Fruit fly (Drosophila melanogaster) whole organism, pupa: Measurements from ENCODE around the gene CG7692.

Source experiments
- CG10348 ChIP-seq: fragments of 200-800 bp; sonication (Bioruptor generic); IDR thresholded peaks from 2 replicates; pipeline ENCODE4 v1.3.6; 2022; ENCODE audit warnings: missing biosample characterization, missing genetic modification characterization
- CG12605 ChIP-seq: fragments of 200-800 bp; sonication (Bioruptor generic); IDR thresholded peaks from 2 replicates; pipeline ENCODE4 v1.3.6; 2022; ENCODE audit warnings: missing biosample characterization, missing genetic modification characterization
- CG13204 ChIP-seq: fragments of 200-800 bp; sonication (Bioruptor generic); optimal IDR thresholded peaks from 2 replicates; lab custom pipeline; 2018; ENCODE audit warnings: missing biosample characterization, mild to moderate bottlenecking, missing genetic modification characterization, moderate library complexity
- CG14655 ChIP-seq: fragments of 200-800 bp; sonication (Bioruptor generic); optimal IDR thresholded peaks from 3 replicates; lab custom pipeline; 2017; ENCODE audit warnings: mild to moderate bottlenecking, missing biosample characterization, missing genetic modification reagents, missing genetic modification characterization
- CG15710 ChIP-seq: fragments of 200-800 bp; sonication (Bioruptor generic); optimal IDR thresholded peaks from 2 replicates; lab custom pipeline; 2018; ENCODE audit warnings: missing biosample characterization, mild to moderate bottlenecking, missing genetic modification characterization, moderate library complexity
- CG17806 ChIP-seq: fragments of 200-800 bp; sonication (Bioruptor generic); optimal IDR thresholded peaks from 2 replicates; lab custom pipeline; 2018; ENCODE audit warnings: missing biosample characterization, mild to moderate bottlenecking, missing genetic modification characterization, moderate library complexity
- CG32121 ChIP-seq: fragments of 200-800 bp; sonication (Bioruptor generic); IDR thresholded peaks from 2 replicates; pipeline ENCODE4 v1.3.6; 2022; ENCODE audit warnings: missing biosample characterization, missing genetic modification characterization
- CG34367 ChIP-seq: fragments of 200-800 bp; sonication (Bioruptor generic); optimal IDR thresholded peaks from 2 replicates; lab custom pipeline; 2018; ENCODE audit warnings: missing biosample characterization, mild to moderate bottlenecking, missing genetic modification characterization
- CG4496 ChIP-seq: fragments of 200-800 bp; sonication (Bioruptor generic); IDR thresholded peaks from 3 replicates; pipeline ENCODE4 v1.3.6; 2022; ENCODE audit warnings: missing biosample characterization, missing genetic modification characterization
- CG8159 ChIP-seq: fragments of 200-800 bp; sonication (Bioruptor generic); optimal IDR thresholded peaks from 3 replicates; lab custom pipeline; 2018; ENCODE audit warnings: missing biosample characterization, mild to moderate bottlenecking, missing genetic modification characterization, moderate library complexity
- CG8301 ChIP-seq: fragments of 200-800 bp; sonication (Bioruptor generic); optimal IDR thresholded peaks from 2 replicates; lab custom pipeline; 2018; ENCODE audit warnings: missing biosample characterization, mild to moderate bottlenecking, missing genetic modification characterization
- CG9948 ChIP-seq: fragments of 200-800 bp; sonication (Bioruptor generic); optimal IDR thresholded peaks from 2 replicates; lab custom pipeline; 2018; ENCODE audit warnings: missing biosample characterization, mild to moderate bottlenecking, missing genetic modification characterization, moderate library complexity
- D1 ChIP-seq: fragments of 200-800 bp; sonication (Bioruptor generic); optimal IDR thresholded peaks from 2 replicates; lab custom pipeline; 2018; ENCODE audit warnings: missing biosample characterization, mild to moderate bottlenecking, missing genetic modification characterization, moderate library complexity
- EcR ChIP-seq: fragments of 200-800 bp; sonication (Bioruptor generic); optimal IDR thresholded peaks from 3 replicates; lab custom pipeline; 2019; ENCODE audit warnings: missing biosample characterization, missing genetic modification characterization, mild to moderate bottlenecking, moderate library complexity, missing genetic modification reagents
- Ets98B ChIP-seq: fragments of 200-800 bp; sonication (Bioruptor generic); IDR thresholded peaks from 2 replicates; pipeline ENCODE4 v1.3.6; 2022; ENCODE audit warnings: missing biosample characterization, missing genetic modification characterization
- Pif1A ChIP-seq: fragments of 200-800 bp; sonication (Bioruptor generic); optimal IDR thresholded peaks from 3 replicates; lab custom pipeline; 2016; ENCODE audit warnings: missing biosample characterization, missing genetic modification characterization
- Pif1B ChIP-seq: fragments of 200-800 bp; sonication (Bioruptor generic); optimal IDR thresholded peaks from 3 replicates; lab custom pipeline; 2016; ENCODE audit warnings: missing biosample characterization, missing genetic modification characterization
- Snoo ChIP-seq: fragments of 200-800 bp; sonication (Bioruptor generic); optimal IDR thresholded peaks from 3 replicates; lab custom pipeline; 2017; ENCODE audit warnings: missing biosample characterization, mild to moderate bottlenecking, missing genetic modification characterization, inconsistent platforms
- fd96Ca ChIP-seq: fragments of 200-800 bp; sonication (Bioruptor generic); IDR thresholded peaks from 3 replicates; pipeline ENCODE4 v1.3.6; 2022; ENCODE audit warnings: missing biosample characterization, missing genetic modification characterization
- gl ChIP-seq: fragments of 200-800 bp; sonication (Bioruptor generic); optimal IDR thresholded peaks from 2 replicates; lab custom pipeline; 2018; ENCODE audit warnings: missing biosample characterization, mild to moderate bottlenecking, missing genetic modification characterization
- rn ChIP-seq: fragments of 200-800 bp; sonication (Bioruptor generic); IDR thresholded peaks from 2 replicates; pipeline ENCODE4 v1.3.6; 2022; ENCODE audit warnings: missing biosample characterization, missing genetic modification characterization

CG7692 gene

dm6 chr3L:17383285-17383684 lies 31.7 kb downstream of the CG7692 start:
- TF ChIP-seq CG8159 (no peak), CG14655 (GFP tag; lab: Kevin White, UChicago) (no peak), Pif1A (GFP tag; lab: Kevin White, UChicago) (no peak)

dm6 chr3L:17383714-17384113 lies 32.1 kb downstream of the CG7692 start:
- no peak for TF ChIP-seq EcR (GFP tag; lab: Kevin White, UChicago)

DNA sequence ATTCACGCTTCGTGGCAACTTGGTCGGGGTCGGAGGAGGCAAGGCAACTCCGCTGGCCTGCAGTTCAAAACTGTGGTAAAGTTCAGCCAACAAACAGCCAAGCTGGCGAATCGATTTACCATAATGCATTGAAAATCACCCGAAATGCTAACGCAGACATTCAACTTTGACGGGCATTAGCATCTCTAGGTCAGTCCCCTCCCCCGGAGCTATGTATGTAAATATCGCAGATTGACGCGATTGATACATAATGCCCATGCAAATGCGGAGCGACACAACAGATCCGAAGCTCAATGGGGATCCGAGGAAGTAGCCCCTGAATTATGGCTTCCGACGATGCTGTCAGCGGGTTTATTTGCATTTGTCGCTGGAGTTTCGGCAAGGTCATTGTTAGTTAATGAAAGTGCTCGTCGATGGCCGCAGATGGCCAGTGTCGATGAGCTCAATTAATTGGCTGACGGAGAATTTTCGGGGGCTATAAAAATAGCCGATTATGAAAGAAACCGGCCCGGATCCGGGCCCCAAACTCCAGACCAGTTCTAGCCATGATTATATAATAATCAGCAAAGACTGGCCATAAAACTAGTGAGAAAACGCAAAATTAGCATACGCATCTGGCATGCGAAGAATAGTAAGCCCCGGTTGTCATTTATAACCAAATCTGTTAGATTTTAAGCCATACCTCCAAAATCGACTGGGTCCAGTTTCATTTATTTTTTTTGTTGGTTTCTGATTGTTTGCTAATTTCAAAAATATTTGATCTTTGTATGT lies 35.2 kb downstream of the CG7692 start:
- TF ChIP-seq gl (tag; lab: Kevin White, UChicago) (no peak), CG32121 (no peak), CG13204 (GFP tag; lab: Kevin White, UChicago) (no peak), CG14655 (GFP tag; lab: Kevin White, UChicago) (no peak), CG34367 (tag; lab: Kevin White, UChicago) (no peak), EcR (GFP tag; lab: Kevin White, UChicago) (no peak), CG8301 (no peak), CG4496 (no peak), D1 (tag; lab: Kevin White, UChicago) (no peak), Snoo (tag; lab: Kevin White, UChicago) (no peak), rn (GFP tag; lab: Robert Waterston, UW) (no peak), Ets98B (GFP tag; lab: Robert Waterston, UW) (no peak), CG15710 (tag; lab: Kevin White, UChicago) (no peak), CG17806 (tag; lab: Kevin White, UChicago) (no peak), CG9948 (tag; lab: Kevin White, UChicago) (no peak), CG12605 (GFP tag; lab: Robert Waterston, UW) (no peak), Pif1B (GFP tag; lab: Kevin White, UChicago) (no peak)
- TF ChIP-seq, all 21 proteins: peak for 0

- TF ChIP-seq CG14655 (GFP tag; lab: Kevin White, UChicago) (no peak), Pif1B (GFP tag; lab: Kevin White, UChicago) (no peak), CG8301 (no peak), CG9948 (tag; lab: Kevin White, UChicago) (no peak), CG13204 (GFP tag; lab: Kevin White, UChicago) (no peak), CG12605 (GFP tag; lab: Robert Waterston, UW) (no peak), Ets98B (GFP tag; lab: Robert Waterston, UW) (no peak)
Measured at dm6 chr3L:17388895-17389294, 37.3 kb downstream of the CG7692 start, which contains the start of gene CG13731. CG13731 (minus strand) TSS chr3L:17388956.

dm6 chr3L:17391132-17391531 lies 39.5 kb downstream of the CG7692 start:
- TF ChIP-seq CG32121, result no peak
- TF ChIP-seq fd96Ca, result no peak
- TF ChIP-seq Pif1A (GFP tag; lab: Kevin White, UChicago), result no peak
- TF ChIP-seq CG13204 (GFP tag; lab: Kevin White, UChicago), result no peak
- no peak for TF ChIP-seq CG15710 (tag; lab: Kevin White, UChicago)
- TF ChIP-seq CG9948 (tag; lab: Kevin White, UChicago), result no peak
- no peak for TF ChIP-seq CG14655 (GFP tag; lab: Kevin White, UChicago)
- TF ChIP-seq CG8301, result no peak
- TF ChIP-seq CG10348 (GFP tag; lab: Robert Waterston, UW), result no peak
- no peak for TF ChIP-seq Pif1B (GFP tag; lab: Kevin White, UChicago)
- TF ChIP-seq Ets98B (GFP tag; lab: Robert Waterston, UW), result no peak
- TF ChIP-seq CG4496, result no peak
- TF ChIP-seq CG12605 (GFP tag; lab: Robert Waterston, UW), result no peak
- TF ChIP-seq rn (GFP tag; lab: Robert Waterston, UW), result no peak
- no peak for TF ChIP-seq EcR (GFP tag; lab: Kevin White, UChicago)
- TF ChIP-seq gl (tag; lab: Kevin White, UChicago), result no peak
- TF ChIP-seq CG17806 (tag; lab: Kevin White, UChicago), result no peak

DNA sequence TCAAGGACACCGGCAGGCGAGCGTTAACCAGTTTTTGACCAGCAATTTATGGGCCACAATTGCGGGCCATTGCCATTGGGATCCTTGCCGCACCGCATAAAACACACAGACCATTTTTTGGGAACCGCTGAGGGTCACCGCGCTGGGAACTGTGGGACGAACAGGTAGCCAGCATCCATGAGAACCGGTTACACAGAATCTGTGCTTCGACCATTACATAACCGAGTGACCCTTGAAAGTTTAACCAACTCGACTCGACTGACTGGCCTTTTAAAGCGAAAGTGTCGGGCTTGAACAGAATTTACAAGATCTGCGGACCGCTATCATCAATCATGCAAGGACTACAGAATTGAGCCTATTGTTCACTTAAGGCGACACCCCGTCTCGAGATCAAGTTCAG lies 40.8 kb downstream of the CG7692 start:
- TF ChIP-seq EcR (GFP tag; lab: Kevin White, UChicago), result peak; percentile 96
- TF ChIP-seq CG10348 (GFP tag; lab: Robert Waterston, UW), result no peak
- TF ChIP-seq CG17806 (tag; lab: Kevin White, UChicago), result no peak
- TF ChIP-seq, all 21 proteins: peak for 1

DNA sequence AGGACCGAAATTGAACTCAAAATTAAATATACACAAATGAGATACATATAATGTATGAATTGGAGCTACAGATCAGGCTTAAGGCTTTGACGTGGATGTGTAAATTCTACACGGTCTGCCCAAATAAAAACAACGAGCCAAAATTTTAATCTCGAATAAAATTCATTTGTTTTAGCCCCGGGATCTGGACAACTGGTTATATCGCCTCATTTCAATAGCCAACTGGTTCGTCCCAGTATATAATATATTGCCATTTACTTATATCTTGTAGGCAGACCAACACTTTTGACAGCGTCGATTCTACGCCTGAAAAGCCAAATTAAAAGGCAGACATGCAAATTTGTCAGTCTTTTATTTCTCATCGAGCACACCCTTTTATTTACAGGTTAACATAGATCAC lies 41.5 kb downstream of the CG7692 start:
- TF ChIP-seq Pif1B (GFP tag; lab: Kevin White, UChicago) (no peak), CG8301 (no peak), CG9948 (tag; lab: Kevin White, UChicago) (no peak), CG8159 (no peak), CG14655 (GFP tag; lab: Kevin White, UChicago) (no peak), EcR (GFP tag; lab: Kevin White, UChicago) (no peak), CG4496 (no peak), Snoo (tag; lab: Kevin White, UChicago) (no peak), CG34367 (tag; lab: Kevin White, UChicago) (no peak), CG17806 (tag; lab: Kevin White, UChicago) (no peak)
